Worm (Caenorhabditis elegans) whole organism, L3 larva: ENCODE data around the gene cyp-33E1.

Experiments used
- tbx-2 ChIP-seq: sonication (generic microtip); optimal IDR thresholded peaks from 2 replicates; lab custom pipeline; 2016; ENCODE audit warnings: mild to moderate bottlenecking, missing genetic modification characterization, missing compliant biosample characterization
- unc-62 ChIP-seq: fragments of 150-350 bp; sonication (generic microtip); optimal IDR thresholded peaks from 4 replicates; lab custom pipeline; 2014; ENCODE audit warnings: missing biosample characterization, missing genetic modification reagents, missing genetic modification characterization

- no peak for TF ChIP-seq unc-62
- no peak for TF ChIP-seq tbx-2 (tag; lab: Kevin White, UChicago)
These were observed 28.9 kb upstream of the cyp-33E1 start, which contains the start of gene F08B4.8 for ce11 chrIV:8677303-8677702.
